Worm (Caenorhabditis elegans): ENCODE results near the gene T25B6.4.

DNA sequence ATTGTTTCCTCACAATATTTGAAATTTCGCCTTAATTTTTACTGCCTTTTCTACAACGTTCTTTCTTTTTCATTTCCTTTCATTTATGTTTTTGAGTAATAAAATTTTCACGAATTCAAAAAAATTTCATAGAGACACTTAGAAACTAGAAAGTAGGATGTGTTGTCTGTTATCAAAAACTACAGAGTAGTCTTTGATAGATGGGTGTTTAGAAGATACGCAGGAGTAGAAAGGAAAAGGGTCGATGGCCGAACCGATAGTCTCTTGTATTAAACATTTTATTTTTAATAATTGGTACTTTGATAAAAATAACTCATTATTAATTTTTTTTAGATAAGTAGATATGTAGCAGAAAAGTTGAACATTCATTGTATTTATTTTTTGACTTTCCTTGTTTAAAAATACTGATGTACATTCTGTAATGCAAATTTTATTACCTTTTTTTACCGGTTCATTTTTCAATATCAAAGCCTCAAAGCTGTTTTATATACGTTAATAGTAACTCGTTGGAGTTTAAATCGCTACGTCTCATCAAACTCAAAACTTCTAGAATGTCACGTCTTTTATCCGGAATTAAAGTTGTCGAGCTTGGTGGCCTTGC, 23.6 kb upstream of the T25B6.4 start, which contains the start of gene C24A3.4:
- TF ChIP-seq aly-2 (tag; optimal IDR thresholded peaks at IDR 0.05): no peak
- no peak for TF ChIP-seq tbx-2 (tag; optimal IDR thresholded peaks at IDR 0.05)
- no peak for TF ChIP-seq ama-1 (optimal IDR thresholded peaks at IDR 0.05)
- TF ChIP-seq nhr-237 (tag; optimal IDR thresholded peaks at IDR 0.05): no peak
- TF ChIP-seq jun-1 (tag; optimal IDR thresholded peaks at IDR 0.05): no peak
- TF ChIP-seq lin-39 (tag; optimal IDR thresholded peaks at IDR 0.05): no peak
- no peak for TF ChIP-seq ceh-82 (tag; optimal IDR thresholded peaks at IDR 0.05)
- TF ChIP-seq fkh-8 (tag; optimal IDR thresholded peaks at IDR 0.05): no peak
- TF ChIP-seq lin-35 (GFP tag; optimal IDR thresholded peaks at IDR 0.05): no peak

All from whole organism, L1 larva.